Fruit fly (Drosophila melanogaster) whole organism, embryonic: Measurements from ENCODE around the gene pnr.

ENCODE experiments used
- Ada2b ChIP-seq: fragments of 200-800 bp; sonication (Bioruptor generic); IDR thresholded peaks from 2 replicates; pipeline ENCODE4 v1.3.6; 2022; ENCODE audit warnings: missing biosample characterization, missing genetic modification characterization
- Atf3 ChIP-seq: fragments of 200-800 bp; sonication (Bioruptor generic); optimal IDR thresholded peaks from 3 replicates; lab custom pipeline; 2016; ENCODE audit warnings: missing biosample characterization, missing genetic modification characterization
- Bteb2 ChIP-seq: fragments of 200-800 bp; sonication (Bioruptor generic); optimal IDR thresholded peaks from 2 replicates; lab custom pipeline; 2016; ENCODE audit warnings: missing biosample characterization, missing genetic modification characterization
- CG10366 ChIP-seq: fragments of 200-800 bp; sonication (Bioruptor generic); IDR thresholded peaks from 2 replicates; pipeline ENCODE4 v1.3.6; 2022; ENCODE audit warnings: missing biosample characterization, missing genetic modification characterization
- CG13296 ChIP-seq: fragments of 200-800 bp; sonication (Bioruptor generic); optimal IDR thresholded peaks from 3 replicates; lab custom pipeline; 2018; ENCODE audit warnings: missing biosample characterization, mild to moderate bottlenecking, missing genetic modification characterization
- CG13624 ChIP-seq: fragments of 200-800 bp; sonication (Bioruptor generic); optimal IDR thresholded peaks from 2 replicates; lab custom pipeline; 2016; ENCODE audit warnings: missing biosample characterization, missing genetic modification characterization
- CG13894 ChIP-seq: fragments of 200-800 bp; sonication (Bioruptor generic); optimal IDR thresholded peaks from 3 replicates; lab custom pipeline; 2018; ENCODE audit warnings: missing biosample characterization, mild to moderate bottlenecking, missing genetic modification characterization, moderate library complexity
- CG14965 ChIP-seq: fragments of 200-800 bp; sonication (Bioruptor generic); optimal IDR thresholded peaks from 2 replicates; lab custom pipeline; 2016; ENCODE audit warnings: missing biosample characterization, missing genetic modification characterization, borderline replicate concordance
- CG16815 ChIP-seq: fragments of 200-800 bp; sonication (Bioruptor generic); optimal IDR thresholded peaks from 3 replicates; lab custom pipeline; 2017; ENCODE audit warnings: missing biosample characterization, mild to moderate bottlenecking, missing genetic modification characterization
- CG17612 ChIP-seq: fragments of 200-800 bp; sonication (Bioruptor generic); IDR thresholded peaks from 2 replicates; pipeline ENCODE4 v1.3.6; 2022; ENCODE audit warnings: missing biosample characterization, missing genetic modification characterization
- CG18262 ChIP-seq: fragments of 200-800 bp; optimal IDR thresholded peaks from 3 replicates; lab custom pipeline; 2019; ENCODE audit warnings: missing biosample characterization, mild to moderate bottlenecking, missing genetic modification characterization, moderate library complexity
- CG2116 ChIP-seq: fragments of 200-800 bp; sonication (Bioruptor generic); optimal IDR thresholded peaks from 3 replicates; lab custom pipeline; 2018; ENCODE audit warnings: missing biosample characterization, mild to moderate bottlenecking, missing genetic modification characterization
- CG30403 ChIP-seq: fragments of 200-800 bp; sonication (Bioruptor generic); optimal IDR thresholded peaks from 3 replicates; lab custom pipeline; 2016; ENCODE audit warnings: missing biosample characterization, missing genetic modification characterization
- CG30431 ChIP-seq: fragments of 200-800 bp; sonication (Bioruptor generic); optimal IDR thresholded peaks from 2 replicates; lab custom pipeline; 2017; ENCODE audit warnings: missing biosample characterization, missing genetic modification characterization
- CG32532 ChIP-seq: fragments of 200-800 bp; sonication (Bioruptor generic); IDR thresholded peaks from 2 replicates; pipeline ENCODE4 v1.3.6; 2022; ENCODE audit warnings: missing biosample characterization, missing genetic modification characterization
- CG4707 ChIP-seq: fragments of 200-800 bp; sonication (Bioruptor generic); optimal IDR thresholded peaks from 2 replicates; lab custom pipeline; 2018; ENCODE audit warnings: missing biosample characterization, mild to moderate bottlenecking, missing genetic modification characterization, moderate library complexity
- CG4820 ChIP-seq: fragments of 200-800 bp; sonication (Bioruptor generic); optimal IDR thresholded peaks from 3 replicates; lab custom pipeline; 2016; ENCODE audit warnings: missing biosample characterization, missing genetic modification characterization
- CG6175 ChIP-seq: fragments of 200-800 bp; sonication (Bioruptor generic); IDR thresholded peaks from 3 replicates; pipeline ENCODE4 v1.3.6; 2022; ENCODE audit warnings: missing biosample characterization, missing genetic modification characterization
- CG6689 ChIP-seq: fragments of 200-800 bp; sonication (Bioruptor generic); IDR thresholded peaks from 2 replicates; pipeline ENCODE4 v1.3.6; 2022; ENCODE audit warnings: missing biosample characterization, missing genetic modification characterization
- CG8924 ChIP-seq: fragments of 200-800 bp; optimal IDR thresholded peaks from 3 replicates; lab custom pipeline; 2019; ENCODE audit warnings: missing biosample characterization, mild to moderate bottlenecking, missing genetic modification characterization, moderate library complexity
- E2f2 ChIP-seq: fragments of 200-800 bp; sonication (Bioruptor generic); IDR thresholded peaks from 2 replicates; pipeline ENCODE4 v1.3.6; 2022; ENCODE audit warnings: missing biosample characterization, missing genetic modification characterization
- Myb ChIP-seq: fragments of 200-800 bp; sonication (Bioruptor generic); optimal IDR thresholded peaks from 2 replicates; lab custom pipeline; 2016; ENCODE audit warnings: missing biosample characterization, missing genetic modification characterization
- Ptx1 ChIP-seq: fragments of 200-800 bp; sonication (Bioruptor generic); IDR thresholded peaks from 2 replicates; pipeline ENCODE4 v1.3.6; 2022; ENCODE audit warnings: missing biosample characterization, missing genetic modification characterization
- Rx ChIP-seq: fragments of 200-800 bp; sonication (Bioruptor generic); IDR thresholded peaks from 2 replicates; pipeline ENCODE4 v1.3.6; 2022; ENCODE audit warnings: missing biosample characterization, missing genetic modification characterization
- Six4 ChIP-seq: fragments of 200-800 bp; sonication (Bioruptor generic); optimal IDR thresholded peaks from 2 replicates; lab custom pipeline; 2016; ENCODE audit warnings: missing biosample characterization, missing genetic modification characterization
- ac ChIP-seq: fragments of 200-800 bp; sonication (Bioruptor generic); optimal IDR thresholded peaks from 3 replicates; lab custom pipeline; 2017; ENCODE audit warnings: missing biosample characterization, mild to moderate bottlenecking, missing genetic modification characterization
- ato ChIP-seq: fragments of 200-800 bp; sonication (Bioruptor generic); IDR thresholded peaks from 2 replicates; pipeline ENCODE4 v1.3.6; 2022; ENCODE audit warnings: missing biosample characterization, missing genetic modification characterization; ENCODE audit not compliant: partially characterized antibody
- bab2 ChIP-seq: fragments of 200-800 bp; sonication (Bioruptor generic); optimal IDR thresholded peaks from 2 replicates; lab custom pipeline; 2016; ENCODE audit warnings: missing biosample characterization, missing genetic modification characterization
- dmrt11E ChIP-seq: fragments of 200-800 bp; sonication (Bioruptor generic); optimal IDR thresholded peaks from 3 replicates; lab custom pipeline; 2018; ENCODE audit warnings: missing biosample characterization, mild to moderate bottlenecking, missing genetic modification characterization, moderate library complexity
- exex ChIP-seq: fragments of 200-800 bp; sonication (Bioruptor generic); optimal IDR thresholded peaks from 4 replicates; lab custom pipeline; 2018; ENCODE audit warnings: missing biosample characterization, mild to moderate bottlenecking, missing genetic modification characterization, moderate library complexity
- gt ChIP-seq: fragments of 200-800 bp; sonication (Bioruptor generic); IDR thresholded peaks from 2 replicates; pipeline ENCODE4 v1.3.6; 2022; ENCODE audit warnings: missing biosample characterization, missing genetic modification characterization
- hb ChIP-seq: fragments of 200-800 bp; sonication (Bioruptor generic); IDR thresholded peaks from 3 replicates; pipeline ENCODE4 v1.3.6; 2022; ENCODE audit warnings: missing biosample characterization, missing genetic modification characterization; ENCODE audit not compliant: partially characterized antibody
- maf-S ChIP-seq: fragments of 200-800 bp; sonication (Bioruptor generic); optimal IDR thresholded peaks from 2 replicates; lab custom pipeline; 2016; ENCODE audit warnings: missing biosample characterization, missing genetic modification characterization
- nmo ChIP-seq: fragments of 200-800 bp; sonication (Bioruptor generic); optimal IDR thresholded peaks from 2 replicates; lab custom pipeline; 2018; ENCODE audit warnings: missing biosample characterization, mild to moderate bottlenecking, missing genetic modification characterization, moderate library complexity
- odd ChIP-seq: fragments of 200-800 bp; sonication (Bioruptor generic); optimal IDR thresholded peaks from 2 replicates; lab custom pipeline; 2017; ENCODE audit warnings: missing biosample characterization, mild to moderate bottlenecking, missing genetic modification characterization
- onecut ChIP-seq: fragments of 200-800 bp; sonication (Bioruptor generic); IDR thresholded peaks from 2 replicates; pipeline ENCODE4 v1.3.6; 2022; ENCODE audit warnings: missing biosample characterization, missing genetic modification characterization
- pb ChIP-seq: fragments of 200-800 bp; sonication (Bioruptor generic); optimal IDR thresholded peaks from 3 replicates; lab custom pipeline; 2016; ENCODE audit warnings: missing biosample characterization, missing genetic modification characterization
- peb ChIP-seq: fragments of 200-800 bp; sonication (Bioruptor generic); IDR thresholded peaks from 2 replicates; pipeline ENCODE4 v1.3.6; 2022; ENCODE audit warnings: missing biosample characterization, missing genetic modification characterization
- psq ChIP-seq: fragments of 200-800 bp; sonication (Bioruptor generic); optimal IDR thresholded peaks from 2 replicates; lab custom pipeline; 2017; ENCODE audit warnings: missing biosample characterization, missing genetic modification characterization
- sd ChIP-seq: fragments of 200-800 bp; sonication (Bioruptor generic); optimal IDR thresholded peaks from 3 replicates; lab custom pipeline; 2018; ENCODE audit warnings: missing biosample characterization, mild to moderate bottlenecking, missing genetic modification characterization, moderate library complexity
- slou ChIP-seq: fragments of 200-800 bp; sonication (Bioruptor generic); optimal IDR thresholded peaks from 3 replicates; lab custom pipeline; 2016; ENCODE audit warnings: missing biosample characterization, missing genetic modification characterization
- tx ChIP-seq: fragments of 200-800 bp; sonication (Bioruptor generic); optimal IDR thresholded peaks from 2 replicates; lab custom pipeline; 2016; ENCODE audit warnings: missing biosample characterization, missing genetic modification characterization
- unc-4 ChIP-seq: fragments of 200-800 bp; sonication (Bioruptor generic); IDR thresholded peaks from 2 replicates; pipeline ENCODE4 v1.3.6; 2022; ENCODE audit warnings: missing biosample characterization, missing genetic modification characterization; ENCODE audit not compliant: partially characterized antibody
- zen2 ChIP-seq: fragments of 200-800 bp; sonication (Bioruptor generic); IDR thresholded peaks from 3 replicates; pipeline ENCODE4 v1.3.6; 2022; ENCODE audit warnings: missing biosample characterization, missing genetic modification characterization; ENCODE audit not compliant: partially characterized antibody

The pnr gene

dm6 chr3R:16004691-16005474 lies 21.0 kb upstream of the pnr start (continued):
- no peak for TF ChIP-seq CG30403 (GFP tag; lab: Kevin White, UChicago)
- no peak for TF ChIP-seq Rx
- TF ChIP-seq CG13296 (GFP tag; lab: Kevin White, UChicago) = peak; percentile 67
- peak; percentile 7 for TF ChIP-seq CG8924 (tag; lab: Kevin White, UChicago)
- no peak for TF ChIP-seq Bteb2 (GFP tag; lab: Kevin White, UChicago)
- no peak for TF ChIP-seq tx (GFP tag; lab: Kevin White, UChicago)
- no peak for TF ChIP-seq unc-4 (GFP tag; lab: Robert Waterston, UW)
- TF ChIP-seq psq (GFP tag; lab: Kevin White, UChicago) = no peak
- no peak for TF ChIP-seq bab2 (GFP tag; lab: Kevin White, UChicago)
- no peak for TF ChIP-seq Six4 (GFP tag; lab: Kevin White, UChicago)
- no peak for TF ChIP-seq zen2 (GFP tag; lab: Robert Waterston, UW)
- no peak for TF ChIP-seq maf-S (GFP tag; lab: Kevin White, UChicago)
- peak; percentile 74; the same call in 2 of the 3 replicates for TF ChIP-seq CG6175 (GFP tag; lab: Robert Waterston, UW)
- TF ChIP-seq CG4820 (GFP tag; lab: Kevin White, UChicago) = no peak
- TF ChIP-seq CG18262 = no peak
- TF ChIP-seq CG13624 (GFP tag; lab: Kevin White, UChicago) = no peak
- no peak for TF ChIP-seq Myb
- no peak for TF ChIP-seq hb
- TF ChIP-seq dmrt11E (tag; lab: Kevin White, UChicago) = no peak
- no peak for TF ChIP-seq CG6689
- no peak for TF ChIP-seq Atf3 (GFP tag; lab: Kevin White, UChicago)
- no peak for TF ChIP-seq CG17612 (GFP tag; lab: Robert Waterston, UW)
- TF ChIP-seq Ptx1 = no peak
- no peak for TF ChIP-seq peb (GFP tag; lab: Robert Waterston, UW)
- TF ChIP-seq CG32532 (GFP tag; lab: Robert Waterston, UW) = peak; percentile 50; the same call in 1 of the 2 replicates
- TF ChIP-seq CG30431 (GFP tag; lab: Kevin White, UChicago) = no peak
- TF ChIP-seq CG4707 (GFP tag; lab: Kevin White, UChicago) = no peak
- no peak for TF ChIP-seq CG16815 (GFP tag; lab: Kevin White, UChicago)
- TF ChIP-seq CG14965 (GFP tag; lab: Kevin White, UChicago) = no peak
- no peak for TF ChIP-seq slou
- no peak for TF ChIP-seq CG2116 (GFP tag; lab: Kevin White, UChicago)
- no peak for TF ChIP-seq ac (GFP tag; lab: Kevin White, UChicago)
- no peak for TF ChIP-seq gt (GFP tag; lab: Robert Waterston, UW)
- no peak for TF ChIP-seq ato
- peak; percentile 88 for TF ChIP-seq sd
- no peak for TF ChIP-seq CG10366 (GFP tag; lab: Robert Waterston, UW)
- TF ChIP-seq odd (GFP tag; lab: Kevin White, UChicago) = no peak
- no peak for TF ChIP-seq onecut (GFP tag; lab: Robert Waterston, UW)
- TF ChIP-seq exex (tag; lab: Kevin White, UChicago) = peak; percentile 87
- TF ChIP-seq E2f2 (GFP tag; lab: Robert Waterston, UW) = no peak
- TF ChIP-seq pb (GFP tag; lab: Kevin White, UChicago) = no peak
- no peak for TF ChIP-seq nmo (GFP tag; lab: Kevin White, UChicago)
- no peak for TF ChIP-seq Ada2b (GFP tag; lab: Robert Waterston, UW)
- TF ChIP-seq CG13894 (tag; lab: Kevin White, UChicago) = no peak
